Worm (Caenorhabditis elegans): ENCODE data around the gene irld-9.

- no peak for TF ChIP-seq hmg-11 (tag; optimal IDR thresholded peaks at IDR 0.05)
- no peak for TF ChIP-seq nfya-1 (tag; optimal IDR thresholded peaks at IDR 0.05; ENCODE audit: insufficient read depth)
- TF ChIP-seq unc-62 (GFP tag; optimal IDR thresholded peaks at IDR 0.05), result no peak
- TF ChIP-seq elt-3 (tag; optimal IDR thresholded peaks at IDR 0.05), result no peak
- no peak for TF ChIP-seq pqm-1 (tag; optimal IDR thresholded peaks at IDR 0.05)
- no peak for TF ChIP-seq nhr-11 (tag; optimal IDR thresholded peaks at IDR 0.05)
- TF ChIP-seq R02D3.7 (tag; optimal IDR thresholded peaks at IDR 0.05), result no peak
- no peak for TF ChIP-seq nhr-12 (tag; optimal IDR thresholded peaks at IDR 0.05)
- no peak for TF ChIP-seq nhr-28 (tag; optimal IDR thresholded peaks at IDR 0.05)
- no peak for TF ChIP-seq egl-27 (tag; optimal IDR thresholded peaks at IDR 0.05)
- TF ChIP-seq egl-5 (tag; optimal IDR thresholded peaks at IDR 0.05), result no peak
- no peak for TF ChIP-seq pha-4 (tag; optimal IDR thresholded peaks at IDR 0.05)
- TF ChIP-seq unc-39 (tag; optimal IDR thresholded peaks at IDR 0.05), result no peak
- no peak for TF ChIP-seq nhr-67 (tag; optimal IDR thresholded peaks at IDR 0.05)
These were observed 2.5 kb upstream of the irld-9 start, which contains the start of gene K07G6.1 for ce11 chrII:1741248-1741647.
